Fruit fly (Drosophila melanogaster): ENCODE data around the gene CG8006.

CG8006 gene

DNA sequence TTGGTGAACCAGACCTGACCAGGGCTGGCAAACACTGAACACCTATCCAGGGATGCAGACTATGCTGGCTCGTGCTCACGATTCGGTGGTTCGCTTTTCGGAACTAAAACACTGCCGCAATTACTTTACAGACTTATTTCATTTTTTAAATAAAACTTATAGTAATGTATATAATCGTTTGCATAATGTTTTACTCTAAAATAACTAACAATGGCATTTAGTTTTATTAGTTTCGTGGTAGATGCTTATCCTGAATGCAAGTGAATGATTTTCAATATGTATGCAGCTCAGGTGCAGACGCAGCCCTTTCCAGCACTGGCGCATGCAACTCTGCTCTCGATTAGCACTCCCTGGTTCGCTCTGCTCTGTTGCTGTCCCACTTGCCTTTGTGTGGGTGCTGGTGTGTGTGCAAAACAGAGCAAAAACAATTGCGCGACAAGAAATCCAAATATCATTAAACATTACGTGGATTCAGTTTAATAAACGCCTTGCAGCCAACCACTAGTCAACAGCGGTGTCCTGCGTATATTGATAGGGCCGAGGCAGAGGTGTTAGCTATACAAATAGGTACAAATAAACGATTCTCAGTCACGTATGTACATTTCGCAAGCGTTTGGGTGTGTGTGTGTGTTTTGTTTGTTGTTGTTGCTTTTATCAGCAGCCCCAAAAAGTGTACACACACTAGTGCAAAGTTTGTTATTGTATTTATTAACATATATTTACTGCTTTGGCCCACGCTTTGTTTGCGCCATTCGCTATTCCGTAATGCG, 24.9 kb upstream of the CG8006 start, which contains the start of the genes ERR and Atg18a:
Gene ERR (minus strand): TSS at position 45 of the 770 bp plus-strand sequence.
Gene Atg18a (plus strand): TSS at position 231 of the 770 bp plus-strand sequence.
- TF ChIP-seq Crg-1 (GFP tag; optimal IDR thresholded peaks at IDR 0.05): peak; percentile 87
- TF ChIP-seq Hr96 (GFP tag; optimal IDR thresholded peaks at IDR 0.05): peak; percentile 92
- TF ChIP-seq CG12768 (GFP tag; optimal IDR thresholded peaks at IDR 0.05): peak; percentile 88
- TF ChIP-seq CG14711 (tag; optimal IDR thresholded peaks at IDR 0.05): peak; percentile 82
- peak; percentile 89 for TF ChIP-seq CG7045 (GFP tag; optimal IDR thresholded peaks at IDR 0.05)
- TF ChIP-seq CG5204 (GFP tag; optimal IDR thresholded peaks at IDR 0.05): no peak
- TF ChIP-seq Mnt (GFP tag; optimal IDR thresholded peaks at IDR 0.05): peak; percentile 88
- peak; percentile 96 for TF ChIP-seq CG1620 (GFP tag; optimal IDR thresholded peaks at IDR 0.05)
- TF ChIP-seq kay (GFP tag; ENCODE audit: borderline replicate concordance): peak; percentile 65
- peak; percentile 90 for TF ChIP-seq CG7101 (tag; optimal IDR thresholded peaks at IDR 0.05)
- peak; percentile 89 for TF ChIP-seq CG11617 (GFP tag; optimal IDR thresholded peaks at IDR 0.05)
- no peak for TF ChIP-seq cnc (optimal IDR thresholded peaks at IDR 0.05)
- peak; percentile 86 for TF ChIP-seq ovo (GFP tag; optimal IDR thresholded peaks at IDR 0.05)
- TF ChIP-seq pad (GFP tag; optimal IDR thresholded peaks at IDR 0.05): peak; percentile 84
- peak; percentile 68 for TF ChIP-seq tj (GFP tag; optimal IDR thresholded peaks at IDR 0.05)
- peak; percentile 96 for TF ChIP-seq toe (GFP tag; optimal IDR thresholded peaks at IDR 0.05)
- peak; percentile 89 for TF ChIP-seq bab1 (GFP tag; optimal IDR thresholded peaks at IDR 0.05)
- TF ChIP-seq Clk (GFP tag; optimal IDR thresholded peaks at IDR 0.05): peak; percentile 93
- TF ChIP-seq cic (GFP tag; optimal IDR thresholded peaks at IDR 0.05): peak; percentile 76
- peak; percentile 83 for TF ChIP-seq CG33017 (tag; optimal IDR thresholded peaks at IDR 0.05)

DNA sequence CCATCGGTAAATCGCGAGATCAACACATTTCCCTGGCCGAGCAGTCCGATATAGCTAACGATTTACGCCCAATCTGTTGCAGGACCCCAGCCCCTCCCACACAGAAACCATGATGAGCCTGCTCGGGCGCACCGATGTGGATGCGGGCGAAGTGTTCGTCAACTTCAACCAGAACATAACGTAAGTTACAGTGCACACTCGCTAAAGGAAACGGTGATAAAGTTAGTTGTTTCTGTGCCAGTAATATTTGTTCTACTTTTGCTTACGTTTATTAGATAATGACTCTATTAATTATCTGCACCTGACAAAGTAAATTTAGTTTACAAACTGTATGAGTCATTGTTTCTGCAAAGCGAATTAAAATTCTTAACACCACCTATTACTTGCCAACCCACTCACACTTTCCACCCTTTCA, 24.3 kb upstream of the CG8006 start:
- TF ChIP-seq pad (GFP tag; optimal IDR thresholded peaks at IDR 0.05): no peak

DNA sequence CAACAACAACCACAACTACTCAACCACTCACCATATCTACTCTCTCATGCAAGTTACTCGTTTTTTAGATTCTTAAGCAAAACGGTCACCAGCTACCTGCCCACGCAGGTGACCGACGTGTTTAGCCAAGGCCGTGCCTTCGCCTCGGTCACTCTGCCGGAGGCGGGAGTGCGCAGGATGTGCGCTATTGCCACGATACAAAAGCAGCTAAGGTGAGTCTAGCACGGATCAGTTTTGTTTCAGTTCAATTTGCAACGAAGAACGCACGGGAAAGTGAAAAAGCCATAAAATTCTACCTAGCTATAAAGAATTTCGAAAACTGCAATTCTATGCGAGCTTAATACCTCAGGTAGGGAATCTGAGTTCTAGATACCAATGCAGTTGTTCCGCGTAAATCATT, 22.5 kb upstream of the CG8006 start:
- no peak for TF ChIP-seq cic (GFP tag; optimal IDR thresholded peaks at IDR 0.05)
- no peak for TF ChIP-seq toe (GFP tag; optimal IDR thresholded peaks at IDR 0.05)
- TF ChIP-seq Crg-1 (GFP tag; optimal IDR thresholded peaks at IDR 0.05): no peak
- no peak for TF ChIP-seq pad (GFP tag; optimal IDR thresholded peaks at IDR 0.05)
- no peak for TF ChIP-seq CG7101 (tag; optimal IDR thresholded peaks at IDR 0.05)
- no peak for TF ChIP-seq CG14711 (tag; optimal IDR thresholded peaks at IDR 0.05)
- no peak for TF ChIP-seq CG33017 (tag; optimal IDR thresholded peaks at IDR 0.05)
- TF ChIP-seq CG7045 (GFP tag; optimal IDR thresholded peaks at IDR 0.05): no peak
- no peak for TF ChIP-seq ovo (GFP tag; optimal IDR thresholded peaks at IDR 0.05)
- no peak for TF ChIP-seq tj (GFP tag; optimal IDR thresholded peaks at IDR 0.05)
- no peak for TF ChIP-seq cnc (optimal IDR thresholded peaks at IDR 0.05)
- no peak for TF ChIP-seq Hr96 (GFP tag; optimal IDR thresholded peaks at IDR 0.05)

DNA sequence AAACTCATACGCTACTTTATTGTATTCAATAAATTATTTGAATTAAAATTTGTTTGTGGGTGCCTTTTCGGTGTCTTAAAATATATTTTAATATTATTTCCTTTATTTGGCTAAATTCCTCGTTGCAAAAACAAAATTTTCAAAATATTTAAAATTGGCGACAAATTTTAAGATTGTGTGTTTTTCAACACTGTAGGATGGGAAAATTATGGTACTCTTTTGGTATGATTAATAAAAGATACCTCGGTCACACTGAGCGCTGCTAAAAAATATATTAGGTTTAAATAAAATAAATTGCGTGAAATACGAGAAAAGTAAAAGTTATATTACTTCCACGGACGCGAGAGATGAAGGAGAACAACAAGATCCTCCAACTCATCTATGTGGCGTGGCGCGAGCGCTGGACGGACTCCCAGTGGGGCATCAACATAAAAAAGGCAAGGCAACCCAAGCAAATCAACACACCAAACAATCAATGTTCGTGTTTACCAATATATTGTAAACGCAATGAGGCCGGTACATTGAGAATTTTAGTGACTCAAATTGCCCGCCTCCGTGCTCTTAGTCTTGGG, 20.6 kb upstream of the CG8006 start, which contains the start of gene MED24:
Gene MED24 (plus strand): TSS at position 229 of the 572 bp plus-strand sequence.
- TF ChIP-seq CG5204 (GFP tag; optimal IDR thresholded peaks at IDR 0.05) (no peak), cic (GFP tag; optimal IDR thresholded peaks at IDR 0.05) (no peak), CG11617 (GFP tag; optimal IDR thresholded peaks at IDR 0.05) (no peak), kay (GFP tag; ENCODE audit: borderline replicate concordance) (no peak), CG7101 (tag; optimal IDR thresholded peaks at IDR 0.05) (peak; percentile 35), bab1 (GFP tag; optimal IDR thresholded peaks at IDR 0.05) (peak; percentile 23), CG14711 (tag; optimal IDR thresholded peaks at IDR 0.05) (peak; percentile 53), CG1620 (GFP tag; optimal IDR thresholded peaks at IDR 0.05) (no peak), CG7045 (GFP tag; optimal IDR thresholded peaks at IDR 0.05) (peak; percentile 14), Hr96 (GFP tag; optimal IDR thresholded peaks at IDR 0.05) (no peak), Crg-1 (GFP tag; optimal IDR thresholded peaks at IDR 0.05) (no peak), Mnt (GFP tag; optimal IDR thresholded peaks at IDR 0.05) (peak; percentile 20), tj (GFP tag; optimal IDR thresholded peaks at IDR 0.05) (no peak), CG12768 (GFP tag; optimal IDR thresholded peaks at IDR 0.05) (no peak), Clk (GFP tag; optimal IDR thresholded peaks at IDR 0.05) (no peak), CG33017 (tag; optimal IDR thresholded peaks at IDR 0.05) (peak; percentile 9), toe (GFP tag; optimal IDR thresholded peaks at IDR 0.05) (no peak), ovo (GFP tag; optimal IDR thresholded peaks at IDR 0.05) (no peak), pad (GFP tag; optimal IDR thresholded peaks at IDR 0.05) (no peak), cnc (optimal IDR thresholded peaks at IDR 0.05) (no peak)

DNA sequence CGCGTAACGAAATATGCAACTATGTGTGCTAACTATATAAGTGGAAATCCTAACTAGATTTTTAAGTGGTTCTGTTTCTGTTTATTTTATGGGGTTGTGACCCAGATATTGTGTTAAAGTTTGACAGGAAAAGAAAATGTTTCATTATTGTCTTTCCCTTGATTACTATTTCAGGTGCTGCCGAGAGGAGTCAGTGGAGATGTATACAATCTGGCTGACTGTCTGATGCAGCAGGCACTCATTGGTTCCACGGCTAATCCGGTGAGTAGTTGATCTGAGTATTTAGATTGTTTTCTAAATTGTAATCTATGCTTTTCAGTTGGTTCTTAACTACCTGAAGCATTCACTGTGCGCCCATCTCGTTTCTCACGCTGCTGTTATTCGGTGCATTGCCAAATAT, 18.7 kb upstream of the CG8006 start, which contains the start of gene CG7387:
Gene CG7387 (minus strand): TSS at position 101 of the 400 bp plus-strand sequence.
- TF ChIP-seq CG14711 (tag; optimal IDR thresholded peaks at IDR 0.05): no peak
- no peak for TF ChIP-seq toe (GFP tag; optimal IDR thresholded peaks at IDR 0.05)
- TF ChIP-seq CG7101 (tag; optimal IDR thresholded peaks at IDR 0.05): no peak
- no peak for TF ChIP-seq tj (GFP tag; optimal IDR thresholded peaks at IDR 0.05)
- no peak for TF ChIP-seq CG5204 (GFP tag; optimal IDR thresholded peaks at IDR 0.05)
- no peak for TF ChIP-seq CG12768 (GFP tag; optimal IDR thresholded peaks at IDR 0.05)
- TF ChIP-seq Mnt (GFP tag; optimal IDR thresholded peaks at IDR 0.05): no peak
- TF ChIP-seq bab1 (GFP tag; optimal IDR thresholded peaks at IDR 0.05): no peak
- no peak for TF ChIP-seq kay (GFP tag; ENCODE audit: borderline replicate concordance)

DNA sequence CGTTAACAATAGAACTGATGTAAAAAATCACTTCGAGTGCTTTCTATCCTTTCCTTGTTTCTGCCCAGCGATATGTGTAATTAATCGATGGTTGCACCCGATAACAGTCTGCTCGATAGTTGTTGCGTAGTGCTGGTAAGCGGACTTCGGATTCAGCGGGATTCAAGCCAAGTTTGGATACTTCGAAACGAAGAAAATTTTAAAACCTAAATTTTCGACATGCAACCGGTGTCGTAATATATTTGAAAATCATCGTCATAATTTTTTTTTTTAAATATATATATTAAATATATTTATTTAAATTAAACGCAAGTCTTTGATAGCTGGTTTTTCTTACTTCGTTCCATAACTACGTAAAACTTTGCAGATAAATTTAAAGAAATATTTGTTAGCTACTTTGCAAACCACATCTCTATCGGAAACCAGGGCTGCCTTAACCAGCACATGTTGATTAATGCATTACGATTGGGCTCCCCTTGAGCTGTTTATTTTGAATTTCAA, 13.9 kb upstream of the CG8006 start, which contains the start of the genes UbcE2M and Dhps:
Gene UbcE2M (minus strand): TSS at position 209 of the 501 bp plus-strand sequence.
Gene Dhps (plus strand): TSS at position 429 of the 501 bp plus-strand sequence.
- TF ChIP-seq CG14711 (tag; optimal IDR thresholded peaks at IDR 0.05) (peak; percentile 79), toe (GFP tag; optimal IDR thresholded peaks at IDR 0.05) (peak; percentile 75), CG11617 (GFP tag; optimal IDR thresholded peaks at IDR 0.05) (peak; percentile 86), kay (GFP tag; ENCODE audit: borderline replicate concordance) (no peak), Clk (GFP tag; optimal IDR thresholded peaks at IDR 0.05) (peak; percentile 78), Crg-1 (GFP tag; optimal IDR thresholded peaks at IDR 0.05) (peak; percentile 69), cic (GFP tag; optimal IDR thresholded peaks at IDR 0.05) (peak; percentile 3), CG7045 (GFP tag; optimal IDR thresholded peaks at IDR 0.05) (peak; percentile 92), Hr96 (GFP tag; optimal IDR thresholded peaks at IDR 0.05) (no peak), CG12768 (GFP tag; optimal IDR thresholded peaks at IDR 0.05) (peak; percentile 89), CG33017 (tag; optimal IDR thresholded peaks at IDR 0.05) (peak; percentile 65), ovo (GFP tag; optimal IDR thresholded peaks at IDR 0.05) (peak; percentile 78), bab1 (GFP tag; optimal IDR thresholded peaks at IDR 0.05) (peak; percentile 75), CG5204 (GFP tag; optimal IDR thresholded peaks at IDR 0.05) (no peak), cnc (optimal IDR thresholded peaks at IDR 0.05) (no peak), Mnt (GFP tag; optimal IDR thresholded peaks at IDR 0.05) (peak; percentile 87), tj (GFP tag; optimal IDR thresholded peaks at IDR 0.05) (peak; percentile 62), pad (GFP tag; optimal IDR thresholded peaks at IDR 0.05) (peak; percentile 77), CG1620 (GFP tag; optimal IDR thresholded peaks at IDR 0.05) (peak; percentile 71), CG7101 (tag; optimal IDR thresholded peaks at IDR 0.05) (peak; percentile 86)

All from whole organism, adult.